Fruit fly (Drosophila melanogaster): ENCODE measurements around the gene CG12496.

The CG12496 gene

dm6 chrX:2394516-2394915 is 16.2 kb downstream of the CG12496 start:
- no peak for TF ChIP-seq CG32264 (GFP tag; optimal IDR thresholded peaks at IDR 0.05)
- no peak for TF ChIP-seq h (GFP tag; optimal IDR thresholded peaks at IDR 0.05)
- no peak for TF ChIP-seq br (GFP tag; optimal IDR thresholded peaks at IDR 0.05)
- TF ChIP-seq jim (GFP tag; optimal IDR thresholded peaks at IDR 0.05) = no peak
- TF ChIP-seq pan (optimal IDR thresholded peaks at IDR 0.05) = no peak
- no peak for TF ChIP-seq ey (GFP tag; optimal IDR thresholded peaks at IDR 0.05)
- TF ChIP-seq Dfd (GFP tag; optimal IDR thresholded peaks at IDR 0.05) = no peak
- TF ChIP-seq usp (GFP tag; optimal IDR thresholded peaks at IDR 0.05) = no peak
- TF ChIP-seq Mio (GFP tag; optimal IDR thresholded peaks at IDR 0.05) = no peak
- TF ChIP-seq dl (GFP tag; optimal IDR thresholded peaks at IDR 0.05; ENCODE audit: insufficient read depth in 1 of 2, partially characterized antibody in 2 of 2) = no peak
- TF ChIP-seq Sp1 (GFP tag; optimal IDR thresholded peaks at IDR 0.05) = no peak
- no peak for TF ChIP-seq tai (GFP tag; optimal IDR thresholded peaks at IDR 0.05)

DNA sequence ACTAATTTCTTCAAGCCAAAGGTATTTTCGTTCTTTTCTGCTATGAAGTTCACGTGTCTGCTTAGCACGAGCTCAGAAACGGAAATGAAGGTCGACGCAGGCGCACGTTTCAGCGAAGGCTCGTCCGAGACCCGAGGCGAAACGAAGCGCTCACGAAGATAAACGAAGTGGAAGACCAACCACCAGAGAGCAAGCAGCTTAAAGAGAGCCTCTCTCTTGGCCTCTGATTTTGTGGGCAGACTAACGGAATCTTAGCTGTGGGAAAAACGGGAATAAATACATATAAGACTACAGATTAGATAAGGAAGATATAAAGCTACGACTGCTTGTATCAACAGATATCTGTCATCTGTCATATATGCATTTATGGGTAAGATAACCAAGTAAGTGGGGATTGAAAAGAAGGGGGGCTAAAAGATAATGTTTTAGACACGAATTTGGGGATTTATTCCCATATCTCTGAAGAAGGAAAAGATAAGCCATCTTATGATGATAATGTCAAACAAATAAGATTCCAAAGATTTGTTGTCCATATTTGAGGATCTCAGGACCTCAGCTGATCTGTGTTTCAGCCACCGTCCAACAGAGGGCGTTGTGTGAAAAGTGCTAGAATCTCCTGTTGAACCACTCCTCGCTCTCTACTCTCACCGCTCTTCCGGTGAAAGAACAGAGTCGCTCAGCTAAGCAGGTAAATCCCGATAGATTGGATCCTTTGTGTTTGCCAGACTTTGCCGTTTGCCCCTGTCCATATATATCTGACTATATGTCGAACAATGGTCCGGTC is 22.9 kb downstream of the CG12496 start, which contains the start of gene PsGEF:
PsGEF (minus strand) TSS at position 86 of the 784 bp plus-strand sequence.
- no peak for TF ChIP-seq psq (GFP tag; optimal IDR thresholded peaks at IDR 0.05)
- TF ChIP-seq lola (GFP tag; optimal IDR thresholded peaks at IDR 0.05) = no peak
- no peak for TF ChIP-seq CG9705 (GFP tag; optimal IDR thresholded peaks at IDR 0.05)
- TF ChIP-seq Dif (GFP tag; optimal IDR thresholded peaks at IDR 0.05; ENCODE audit: partially characterized antibody) = no peak
- no peak for TF ChIP-seq brk (GFP tag; optimal IDR thresholded peaks at IDR 0.05)
- no peak for TF ChIP-seq dsf (GFP tag; optimal IDR thresholded peaks at IDR 0.05; ENCODE audit: borderline replicate concordance)

- TF ChIP-seq psq (GFP tag; optimal IDR thresholded peaks at IDR 0.05) (no peak), Sp1 (GFP tag; optimal IDR thresholded peaks at IDR 0.05) (no peak), Hr83 (GFP tag; optimal IDR thresholded peaks at IDR 0.05; ENCODE audit: poor library complexity, severe bottlenecking) (no peak), OdsH (GFP tag; optimal IDR thresholded peaks at IDR 0.05) (no peak), jim (GFP tag; optimal IDR thresholded peaks at IDR 0.05) (no peak), Dfd (GFP tag; optimal IDR thresholded peaks at IDR 0.05) (no peak), rgr (GFP tag; optimal IDR thresholded peaks at IDR 0.05) (peak; percentile 5), lola (GFP tag; optimal IDR thresholded peaks at IDR 0.05) (no peak), tai (GFP tag; optimal IDR thresholded peaks at IDR 0.05) (no peak), dmrt93B (GFP tag; optimal IDR thresholded peaks at IDR 0.05) (no peak), ey (GFP tag; optimal IDR thresholded peaks at IDR 0.05) (no peak), N (GFP tag; optimal IDR thresholded peaks at IDR 0.05) (peak; percentile 4), Hnf4 (GFP tag; optimal IDR thresholded peaks at IDR 0.05) (no peak)
These were observed 27.4 kb downstream of the CG12496 start for dm6 chrX:2383121-2383848.

dm6 chrX:2366171-2366570 is 44.5 kb downstream of the CG12496 start, which contains the start of gene CG2841:
Gene CG2841 (minus strand): TSS chrX:2366356.
- no peak for TF ChIP-seq foxo (GFP tag; optimal IDR thresholded peaks at IDR 0.05)
- TF ChIP-seq Vsx2 (GFP tag; optimal IDR thresholded peaks at IDR 0.05; ENCODE audit: partially characterized antibody) = peak; percentile 61

- TF ChIP-seq OdsH (GFP tag; optimal IDR thresholded peaks at IDR 0.05) (peak; percentile 9), GATAd (GFP tag; optimal IDR thresholded peaks at IDR 0.05) (no peak), tai (GFP tag; optimal IDR thresholded peaks at IDR 0.05) (no peak), dmrt93B (GFP tag; optimal IDR thresholded peaks at IDR 0.05) (peak; percentile 12), Sp1 (GFP tag; optimal IDR thresholded peaks at IDR 0.05) (no peak), h (GFP tag; optimal IDR thresholded peaks at IDR 0.05) (peak; percentile 36), fru (GFP tag; optimal IDR thresholded peaks at IDR 0.05) (peak; percentile 57), foxo (GFP tag; optimal IDR thresholded peaks at IDR 0.05) (peak in 1 of 2 experiments; percentile 55), rgr (GFP tag; optimal IDR thresholded peaks at IDR 0.05) (peak; percentile 37), ey (GFP tag; optimal IDR thresholded peaks at IDR 0.05) (peak; percentile 22)
These were observed 45.3 kb downstream of the CG12496 start for dm6 chrX:2365405-2365804.

Data from whole organism, wandering third instar larva.